Fruit fly (Drosophila melanogaster): ENCODE measurements around the gene Rab1.

The Rab1 gene

DNA sequence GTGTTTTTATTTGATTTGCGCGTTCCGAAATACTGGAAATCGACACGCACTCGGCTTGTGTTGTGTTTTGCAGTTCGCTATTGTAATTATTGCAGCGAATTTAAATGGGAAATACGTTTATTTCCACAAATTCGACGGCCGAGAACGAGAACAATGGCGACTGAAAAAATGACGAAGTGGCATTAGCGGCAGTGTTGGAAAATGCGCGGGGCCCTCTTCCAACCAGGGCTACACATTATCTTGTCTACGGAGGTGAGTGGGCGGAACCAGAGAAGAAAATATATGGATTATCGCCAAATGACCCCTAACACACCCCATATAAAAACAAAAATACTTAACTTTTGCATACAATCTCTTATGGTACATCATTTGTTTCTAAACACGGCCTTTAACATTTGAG, at the start of gene Rab1:
Gene Rab1, minus strand, starts transcription at position 188 of the 400 bp plus-strand sequence.
- TF ChIP-seq CG30020 (tag; optimal IDR thresholded peaks at IDR 0.05) (peak; percentile 1), CG17802 (tag; optimal IDR thresholded peaks at IDR 0.05) (no peak), CG10654 (GFP tag; optimal IDR thresholded peaks at IDR 0.05) (peak; percentile 4), CG30403 (GFP tag; optimal IDR thresholded peaks at IDR 0.05) (peak; percentile 14), CG31365 (tag; optimal IDR thresholded peaks at IDR 0.05) (peak; percentile 11), scrt (GFP tag; optimal IDR thresholded peaks at IDR 0.05) (no peak), CG10431 (GFP tag; optimal IDR thresholded peaks at IDR 0.05) (no peak), Camta (GFP tag; optimal IDR thresholded peaks at IDR 0.05) (no peak), fru (optimal IDR thresholded peaks at IDR 0.05) (no peak), CG12769 (tag; optimal IDR thresholded peaks at IDR 0.05) (peak; percentile 73), CG6791 (GFP tag; IDR thresholded peaks at IDR 0.05; ENCODE audit: partially characterized antibody) (no peak), HmgD (GFP tag; optimal IDR thresholded peaks at IDR 0.05) (peak; percentile 18), chif (GFP tag; optimal IDR thresholded peaks at IDR 0.05) (peak; percentile 5 to 15), seq (GFP tag; IDR thresholded peaks at IDR 0.05) (no peak), MBD-R2 (GFP tag; IDR thresholded peaks at IDR 0.05) (peak; percentile 78), ems (GFP tag; optimal IDR thresholded peaks at IDR 0.05) (peak; percentile 19), Atf6 (GFP tag; IDR thresholded peaks at IDR 0.05) (no peak), abd-A (tag; optimal IDR thresholded peaks at IDR 0.05) (peak; percentile 49), bsh (GFP tag; optimal IDR thresholded peaks at IDR 0.05) (peak in 1 of 2 experiments; percentile 2), salm (tag; optimal IDR thresholded peaks at IDR 0.05) (no peak), ara (GFP tag; IDR thresholded peaks at IDR 0.05) (no peak), Deaf1 (tag; optimal IDR thresholded peaks at IDR 0.05) (peak; percentile 62), lbe (GFP tag; optimal IDR thresholded peaks at IDR 0.05) (peak; percentile 16), grn (GFP tag; optimal IDR thresholded peaks at IDR 0.05) (no peak), CG8478 (optimal IDR thresholded peaks at IDR 0.05) (no peak), crp (GFP tag; optimal IDR thresholded peaks at IDR 0.05) (peak; percentile 4 to 81), Hr3 (GFP tag; optimal IDR thresholded peaks at IDR 0.05) (no peak), CG12104 (GFP tag; optimal IDR thresholded peaks at IDR 0.05) (peak; percentile 8), zen (tag; optimal IDR thresholded peaks at IDR 0.05) (peak; percentile 12), CG8765 (GFP tag; IDR thresholded peaks at IDR 0.05) (no peak), dm (GFP tag; optimal IDR thresholded peaks at IDR 0.05) (peak; percentile 56), ab (GFP tag; optimal IDR thresholded peaks at IDR 0.05) (no peak), vvl (GFP tag; IDR thresholded peaks at IDR 0.05) (peak; percentile 71), Hr78 (GFP tag; optimal IDR thresholded peaks at IDR 0.05) (peak in 1 of 2 experiments; percentile 39), h (optimal IDR thresholded peaks at IDR 0.05) (no peak), CG9437 (GFP tag; optimal IDR thresholded peaks at IDR 0.05) (peak; percentile 18), dmrt99B (tag; optimal IDR thresholded peaks at IDR 0.05) (no peak), lola (GFP tag; optimal IDR thresholded peaks at IDR 0.05) (no peak), CG11247 (GFP tag; IDR thresholded peaks at IDR 0.05) (no peak), CG2120 (GFP tag; optimal IDR thresholded peaks at IDR 0.05) (peak; percentile 65), tx (GFP tag; optimal IDR thresholded peaks at IDR 0.05) (peak; percentile 2), Rfx (GFP tag; IDR thresholded peaks at IDR 0.05) (peak; percentile 70), BEAF-32 (GFP tag; optimal IDR thresholded peaks at IDR 0.05) (peak; percentile 48), gsb-n (tag; optimal IDR thresholded peaks at IDR 0.05) (no peak), CG7786 (GFP tag; optimal IDR thresholded peaks at IDR 0.05) (peak; percentile 43), CG7372 (GFP tag; IDR thresholded peaks at IDR 0.05) (no peak), Hmr (GFP tag; optimal IDR thresholded peaks at IDR 0.05) (peak; percentile 43), CG3995 (GFP tag; optimal IDR thresholded peaks at IDR 0.05) (peak; percentile 35), CG43689 (GFP tag; IDR thresholded peaks at IDR 0.05) (no peak), Sox100B (GFP tag; optimal IDR thresholded peaks at IDR 0.05) (no peak), CG10274 (GFP tag; optimal IDR thresholded peaks at IDR 0.05) (no peak), pros (GFP tag; optimal IDR thresholded peaks at IDR 0.05) (no peak)

Measured in whole organism, embryonic.